Worm (Caenorhabditis elegans): Measurements from ENCODE around the gene fzy-1.

fzy-1 gene

ce11 chrII:5521411-5521810, 20.8 kb downstream of the fzy-1 start, which contains the start of gene ZK177.12:
TSS of gene ZK177.12 (plus strand) at chrII:5521711.
- TF ChIP-seq hlh-12 (tag; optimal IDR thresholded peaks at IDR 0.05) (no peak), attf-5 (GFP tag; optimal IDR thresholded peaks at IDR 0.05) (no peak), nfyb-1 (GFP tag; IDR thresholded peaks at IDR 0.05) (no peak), tbp1 (GFP tag; optimal IDR thresholded peaks at IDR 0.05) (no peak), die-1 (tag; optimal IDR thresholded peaks at IDR 0.05) (no peak), efl-1 (GFP tag; optimal IDR thresholded peaks at IDR 0.05) (no peak), ztf-3 (GFP tag; optimal IDR thresholded peaks at IDR 0.05) (no peak), Y56A3A.18 (GFP tag; IDR thresholded peaks at IDR 0.05) (no peak), snpc-1.1 (tag; optimal IDR thresholded peaks at IDR 0.05; ENCODE audit: insufficient read depth) (no peak), Y53G8AR.9 (GFP tag; conservative IDR thresholded peaks at IDR 0.05) (no peak), B0019.2 (GFP tag; conservative IDR thresholded peaks at IDR 0.05) (no peak), nhr-120 (GFP tag; IDR thresholded peaks at IDR 0.05) (no peak), hrde-1 (tag; optimal IDR thresholded peaks at IDR 0.05; ENCODE audit: borderline replicate concordance) (no peak), lir-1 (GFP tag; conservative IDR thresholded peaks at IDR 0.05) (no peak), ztf-25 (GFP tag; IDR thresholded peaks at IDR 0.05) (no peak)

DNA sequence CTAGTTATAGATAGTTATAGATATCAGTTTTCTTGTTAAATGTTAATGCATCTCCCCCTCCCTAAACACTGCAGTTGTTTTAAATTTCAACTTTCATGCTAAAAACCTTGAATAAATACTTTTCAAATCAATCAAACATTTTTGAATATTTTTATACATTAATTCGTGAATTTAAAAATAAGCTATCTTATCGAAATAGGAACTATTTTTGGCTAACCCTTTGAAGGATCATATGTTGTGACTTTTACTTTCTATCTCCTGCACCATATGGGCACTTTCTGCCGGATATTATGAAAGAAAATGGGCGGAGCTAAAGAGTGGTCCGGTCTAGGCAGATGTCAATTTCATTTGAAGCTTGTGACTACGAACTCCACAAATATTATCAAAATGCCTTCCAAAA, 22.1 kb downstream of the fzy-1 start, which contains the start of gene ZK177.11:
ZK177.11 (plus strand) TSS at position 301 of the 400 bp plus-strand sequence.
- TF ChIP-seq nfya-2 (GFP tag; IDR thresholded peaks at IDR 0.05) = no peak
- no peak for TF ChIP-seq hmg-1.2 (GFP tag; IDR thresholded peaks at IDR 0.05)
- no peak for TF ChIP-seq F23B12.7 (tag; optimal IDR thresholded peaks at IDR 0.05; ENCODE audit: insufficient read depth)
- no peak for TF ChIP-seq ceh-100 (GFP tag; IDR thresholded peaks at IDR 0.05)
- TF ChIP-seq ZK185.1 (tag; optimal IDR thresholded peaks at IDR 0.05; ENCODE audit: poor library complexity, severe bottlenecking) = no peak
- no peak for TF ChIP-seq rcor-1 (GFP tag; IDR thresholded peaks at IDR 0.05)
- TF ChIP-seq F33H1.4 (GFP tag; IDR thresholded peaks at IDR 0.05) = no peak
- no peak for TF ChIP-seq hlh-12 (tag; optimal IDR thresholded peaks at IDR 0.05)
- no peak for TF ChIP-seq attf-3 (GFP tag; conservative IDR thresholded peaks at IDR 0.05)
- TF ChIP-seq C17E4.6 (GFP tag; IDR thresholded peaks at IDR 0.05) = no peak
- TF ChIP-seq F37B4.10 (GFP tag; IDR thresholded peaks at IDR 0.05) = no peak
- no peak for TF ChIP-seq C06A6.2 (GFP tag; conservative IDR thresholded peaks at IDR 0.05)
- no peak for TF ChIP-seq B0336.3 (GFP tag; IDR thresholded peaks at IDR 0.05)
- no peak for TF ChIP-seq snpc-4 (GFP tag; optimal IDR thresholded peaks at IDR 0.05)
- TF ChIP-seq snpc-4 (tag; optimal IDR thresholded peaks at IDR 0.05) = no peak
- no peak for TF ChIP-seq atf-7 (tag; optimal IDR thresholded peaks at IDR 0.05)

ce11 chrII:5525297-5525696, 24.7 kb downstream of the fzy-1 start, which contains the start of gene tbx-35:
TSS of gene tbx-35 (minus strand) at chrII:5525397.
- TF ChIP-seq somi-1 (GFP tag; optimal IDR thresholded peaks at IDR 0.05) (no peak), lsl-1 (GFP tag; optimal IDR thresholded peaks at IDR 0.05) (no peak), unc-62 (GFP tag; optimal IDR thresholded peaks at IDR 0.05) (no peak), cebp-2 (GFP tag; IDR thresholded peaks at IDR 0.05) (no peak), ets-4 (GFP tag; optimal IDR thresholded peaks at IDR 0.05) (no peak), snpc-3.4 (tag; optimal IDR thresholded peaks at IDR 0.05) (no peak), zfh-2 (GFP tag; conservative IDR thresholded peaks at IDR 0.05) (no peak), lin-54 (GFP tag; optimal IDR thresholded peaks at IDR 0.05) (no peak), nfya-1 (tag; optimal IDR thresholded peaks at IDR 0.05; ENCODE audit: borderline replicate concordance, insufficient read depth) (no peak), xnd-1 (tag; optimal IDR thresholded peaks at IDR 0.05) (no peak), F22D6.2 (tag; optimal IDR thresholded peaks at IDR 0.05) (no peak), mxl-1 (tag; optimal IDR thresholded peaks at IDR 0.05) (no peak), lsy-27 (tag; optimal IDR thresholded peaks at IDR 0.05; ENCODE audit: borderline replicate concordance, insufficient read depth) (no peak), pbrm-1 (GFP tag; IDR thresholded peaks at IDR 0.05) (no peak), unc-130 (GFP tag; optimal IDR thresholded peaks at IDR 0.05) (no peak), aptf-2 (GFP tag; conservative IDR thresholded peaks at IDR 0.05) (no peak), Y79H2A.3 (GFP tag; conservative IDR thresholded peaks at IDR 0.05) (no peak), egl-44 (GFP tag; IDR thresholded peaks at IDR 0.05) (no peak)

All from whole organism, young adult.